Worm (Caenorhabditis elegans): Measurements from ENCODE around the gene prmt-5.

DNA sequence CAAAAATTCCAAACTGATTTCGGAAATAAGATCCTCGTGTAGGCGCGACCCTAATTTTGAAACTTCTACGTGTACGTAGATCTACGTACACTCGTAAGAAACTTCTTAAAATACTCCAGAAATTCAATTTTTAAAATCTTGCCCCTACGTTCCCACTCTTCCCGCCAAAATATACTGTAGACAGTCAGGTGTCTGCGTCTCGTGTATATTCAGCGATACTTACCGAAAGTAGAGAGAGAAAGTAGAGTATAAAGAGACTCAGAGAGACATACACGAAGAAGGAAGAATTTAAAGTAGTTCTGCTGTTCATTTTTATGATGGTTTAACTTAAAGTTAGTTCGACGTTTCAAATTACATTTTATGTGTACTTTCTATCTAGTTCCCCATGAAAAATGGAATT, 37.1 kb upstream of the prmt-5 start:
- no peak for TF ChIP-seq tbp1 (GFP tag; optimal IDR thresholded peaks at IDR 0.05)
- no peak for TF ChIP-seq lin-35 (GFP tag; optimal IDR thresholded peaks at IDR 0.05)
- TF ChIP-seq F10E7.11 (tag; optimal IDR thresholded peaks at IDR 0.05): no peak
- TF ChIP-seq F52B5.7 (tag; optimal IDR thresholded peaks at IDR 0.05): no peak
